Worm (Caenorhabditis elegans) whole organism, L2 larva: ENCODE measurements around the gene Y50D4A.10.

ENCODE experiments used
- Y55F3AM.14 ChIP-seq: fragments of 200-800 bp; sonication (Bioruptor generic); optimal IDR thresholded peaks from 2 replicates; lab custom pipeline; 2018; ENCODE audit warnings: mild to moderate bottlenecking, missing genetic modification characterization, missing compliant biosample characterization
- ZK546.5 ChIP-seq: sonication (generic microtip); optimal IDR thresholded peaks from 2 replicates; lab custom pipeline; 2017; ENCODE audit warnings: missing biosample characterization, missing genetic modification characterization
- alr-1 ChIP-seq: fragments of 150-350 bp; optimal IDR thresholded peaks from 2 replicates; lab custom pipeline; 2014; ENCODE audit warnings: missing biosample characterization, missing genetic modification characterization
- ceh-82 ChIP-seq: fragments of 150-350 bp; optimal IDR thresholded peaks from 2 replicates; lab custom pipeline; 2014; ENCODE audit warnings: missing biosample characterization, missing genetic modification characterization
- egl-27 ChIP-seq: sonication (generic microtip); optimal IDR thresholded peaks from 3 replicates; lab custom pipeline; 2017; ENCODE audit warnings: missing biosample characterization, missing genetic modification reagents, missing genetic modification characterization
- lin-13 ChIP-seq: fragments of 150-350 bp; optimal IDR thresholded peaks from 2 replicates; lab custom pipeline; 2014; ENCODE audit warnings: missing biosample characterization, missing genetic modification reagents, missing genetic modification characterization
- lin-39 ChIP-seq: fragments of 150-350 bp; optimal IDR thresholded peaks from 2 replicates; lab custom pipeline; 2014; ENCODE audit warnings: missing biosample characterization, missing genetic modification reagents, missing genetic modification characterization
- nhr-11 ChIP-seq: fragments of 150-350 bp; optimal IDR thresholded peaks from 2 replicates; lab custom pipeline; 2014; ENCODE audit warnings: missing biosample characterization, missing genetic modification characterization
- nhr-12 ChIP-seq: fragments of 150-350 bp; optimal IDR thresholded peaks from 2 replicates; lab custom pipeline; 2014; ENCODE audit warnings: missing biosample characterization, missing genetic modification characterization
- skn-1 ChIP-seq: sonication (generic microtip); optimal IDR thresholded peaks from 2 replicates; lab custom pipeline; 2017; ENCODE audit warnings: missing biosample characterization, missing genetic modification characterization
- snpc-4 ChIP-seq: fragments of 150-350 bp; optimal IDR thresholded peaks from 2 replicates; lab custom pipeline; 2014; ENCODE audit warnings: missing biosample characterization, missing genetic modification characterization
- unc-62 ChIP-seq: fragments of 150-350 bp; optimal IDR thresholded peaks from 2 replicates; lab custom pipeline; 2014; ENCODE audit warnings: missing biosample characterization, missing genetic modification reagents, missing genetic modification characterization
- ztf-11 ChIP-seq: sonication (generic microtip); optimal IDR thresholded peaks from 2 replicates; lab custom pipeline; 2017; ENCODE audit warnings: missing biosample characterization, missing genetic modification characterization

DNA sequence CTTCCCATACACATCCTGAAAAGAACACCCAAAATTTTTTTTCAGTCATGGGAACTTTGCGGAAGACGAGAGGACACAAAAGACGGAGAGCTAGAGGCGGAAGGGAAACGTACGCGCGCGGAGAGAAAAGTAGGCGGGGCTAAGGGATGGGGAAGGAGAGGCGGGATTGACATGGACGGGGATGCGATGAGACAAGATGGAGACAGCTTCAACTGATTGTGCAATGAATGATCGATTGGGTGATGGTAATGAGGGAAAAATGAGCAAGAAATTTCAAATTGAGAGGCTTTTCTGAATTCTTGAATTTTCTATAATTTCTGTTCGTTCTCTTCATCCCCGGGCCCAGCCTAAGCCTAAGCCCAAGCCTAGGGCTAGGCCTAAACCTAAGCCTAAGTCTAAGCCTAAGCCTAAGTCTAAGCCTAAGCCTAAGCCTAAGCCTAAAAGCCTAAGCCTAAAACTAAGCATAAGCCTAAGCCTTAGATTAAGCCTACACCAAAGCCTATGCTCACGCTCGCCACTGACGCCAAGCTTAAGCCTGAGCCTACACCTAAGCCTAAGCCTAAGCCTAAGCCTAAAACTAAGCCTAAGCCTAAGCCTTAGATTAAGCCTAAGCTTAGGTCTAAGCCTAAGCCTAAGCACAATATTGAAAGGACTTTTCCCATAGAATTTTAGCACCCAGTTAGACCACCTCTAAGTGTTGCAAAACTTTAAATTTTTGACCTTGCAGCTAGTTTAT lies 16.1 kb upstream of the Y50D4A.10 start:
- TF ChIP-seq ZK546.5 (tag; lab: Kevin White, UChicago) (no peak), egl-27 (tag; lab: Kevin White, UChicago) (no peak), alr-1 (no peak), unc-62 (GFP tag; lab: Kevin White, UChicago) (no peak), nhr-11 (tag; lab: Kevin White, UChicago) (no peak), lin-39 (no peak), ztf-11 (tag; lab: Kevin White, UChicago) (no peak), snpc-4 (no peak), skn-1 (tag; lab: Kevin White, UChicago) (no peak), nhr-12 (no peak), ceh-82 (tag; lab: Kevin White, UChicago) (no peak), Y55F3AM.14 (no peak), lin-13 (no peak)
